Worm (Caenorhabditis elegans): ENCODE results near the gene D1046.16.

DNA sequence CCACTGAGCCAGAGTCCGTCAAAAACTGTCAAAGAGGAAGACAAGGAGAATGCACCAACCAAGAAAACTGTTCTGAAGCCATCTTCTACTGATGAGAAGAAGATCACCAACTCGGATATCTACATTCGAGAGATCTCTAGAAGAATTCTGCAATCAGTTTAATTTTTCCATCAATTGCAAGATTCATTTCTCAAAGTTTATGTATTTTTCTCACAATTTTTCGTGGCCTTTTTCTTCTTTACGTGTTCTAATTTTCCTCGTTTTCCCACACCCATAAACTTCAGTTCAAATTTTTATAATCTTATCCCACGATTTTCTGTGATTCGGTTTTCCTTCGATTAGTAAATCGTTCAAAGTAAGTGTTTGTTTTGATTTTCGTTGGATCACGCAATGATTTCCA is 48.1 kb upstream of the D1046.16 start, which contains the start of gene hdl-2:
- TF ChIP-seq him-1 (tag; optimal IDR thresholded peaks at IDR 0.05) (no peak), dao-5 (tag; optimal IDR thresholded peaks at IDR 0.05) (no peak)

Measured in whole organism, L4/young adult.